Fruit fly (Drosophila melanogaster) whole organism, prepupa: ENCODE data around the gene Cpr100A.

Experiments used
- CG11762 ChIP-seq: fragments of 200-800 bp; sonication (Bioruptor generic); optimal IDR thresholded peaks from 3 replicates; lab custom pipeline; 2016; ENCODE audit warnings: missing biosample characterization, missing genetic modification characterization; ENCODE audit not compliant: insufficient read depth
- CG32006 ChIP-seq: fragments of 200-800 bp; sonication (Bioruptor generic); optimal IDR thresholded peaks from 3 replicates; lab custom pipeline; 2017; ENCODE audit warnings: missing biosample characterization, mild to moderate bottlenecking, missing genetic modification characterization
- CG34406 ChIP-seq: fragments of 200-800 bp; sonication (Bioruptor generic); optimal IDR thresholded peaks from 3 replicates; lab custom pipeline; 2016; ENCODE audit warnings: missing biosample characterization, missing genetic modification characterization
- CG8319 ChIP-seq: fragments of 200-800 bp; sonication (Bioruptor generic); optimal IDR thresholded peaks from 3 replicates; lab custom pipeline; 2016; ENCODE audit warnings: missing biosample characterization, missing genetic modification characterization
- CG9139 ChIP-seq: fragments of 200-800 bp; sonication (Bioruptor generic); optimal IDR thresholded peaks from 3 replicates; lab custom pipeline; 2017; ENCODE audit warnings: missing biosample characterization, mild to moderate bottlenecking, missing genetic modification characterization
- Eip93F ChIP-seq: fragments of 200-800 bp; sonication (Bioruptor generic); optimal IDR thresholded peaks from 2 replicates; lab custom pipeline; 2016; ENCODE audit warnings: missing biosample characterization, mild to moderate bottlenecking, missing genetic modification characterization
- Ets21C ChIP-seq: fragments of 200-800 bp; sonication (Bioruptor generic); optimal IDR thresholded peaks from 3 replicates; lab custom pipeline; 2016; ENCODE audit warnings: missing biosample characterization, missing genetic modification characterization
- Lpt ChIP-seq: fragments of 200-800 bp; sonication (Bioruptor generic); optimal IDR thresholded peaks from 3 replicates; lab custom pipeline; 2016; ENCODE audit warnings: missing biosample characterization, missing genetic modification characterization
- Met ChIP-seq: fragments of 200-800 bp; sonication (Bioruptor generic); optimal IDR thresholded peaks from 3 replicates; lab custom pipeline; 2016; ENCODE audit warnings: missing biosample characterization, missing genetic modification characterization
- cyc ChIP-seq: fragments of 200-800 bp; sonication (Bioruptor generic); optimal IDR thresholded peaks from 3 replicates; lab custom pipeline; 2016; ENCODE audit warnings: missing biosample characterization, missing genetic modification characterization
- spab ChIP-seq: fragments of 200-800 bp; sonication (Bioruptor generic); optimal IDR thresholded peaks from 2 replicates; lab custom pipeline; 2017; ENCODE audit warnings: missing biosample characterization, mild to moderate bottlenecking, missing genetic modification characterization, missing genetic modification reagents

- no peak for TF ChIP-seq Met (GFP tag; lab: Kevin White, UChicago)
- no peak for TF ChIP-seq CG8319
- no peak for TF ChIP-seq cyc (GFP tag; lab: Kevin White, UChicago)
- no peak for TF ChIP-seq Eip93F
- no peak for TF ChIP-seq CG9139 (GFP tag; lab: Kevin White, UChicago)
- no peak for TF ChIP-seq CG34406 (GFP tag; lab: Kevin White, UChicago)
- TF ChIP-seq Ets21C (GFP tag; lab: Kevin White, UChicago) = no peak
- no peak for TF ChIP-seq Lpt
- no peak for TF ChIP-seq CG32006 (GFP tag; lab: Kevin White, UChicago)
- TF ChIP-seq spab (GFP tag; lab: Kevin White, UChicago) = no peak
- TF ChIP-seq CG11762 = no peak
Observed at dm6 chr3R:30902061-30902460, 34.7 kb downstream of the Cpr100A start, which contains the start of gene CG33483.
